Worm (Caenorhabditis elegans): ENCODE measurements around the gene C56G2.5.

Gene C56G2.5

ce11 chrIII:6344737-6345136 is 20.7 kb upstream of the C56G2.5 start:
- TF ChIP-seq flt-1 (GFP tag; IDR thresholded peaks at IDR 0.05) (peak; percentile 75; the same call in 1 of the 2 replicates), tab-1 (GFP tag; IDR thresholded peaks at IDR 0.05) (no peak), cog-1 (tag; optimal IDR thresholded peaks at IDR 0.05) (peak; percentile 73), ztf-29 (GFP tag; IDR thresholded peaks at IDR 0.05) (no peak), klf-2 (GFP tag; conservative IDR thresholded peaks at IDR 0.05) (no peak), ref-1 (GFP tag; conservative IDR thresholded peaks at IDR 0.05) (no peak), T22C8.4 (GFP tag; IDR thresholded peaks at IDR 0.05) (no peak; the same call in 1 of the 2 replicates), ztf-23 (GFP tag; IDR thresholded peaks at IDR 0.05) (0 out of 2 replicates have a peak, but pooled peaks have one; percentile 40), med-1 (GFP tag; optimal IDR thresholded peaks at IDR 0.05; ENCODE audit: insufficient read depth) (peak; percentile 29)

ce11 chrIII:6343229-6343628 is 19.2 kb upstream of the C56G2.5 start, which contains the start of gene C56G2.9:
C56G2.9 (minus strand) TSS chrIII:6343329.
- TF ChIP-seq cog-1 (tag; optimal IDR thresholded peaks at IDR 0.05) (no peak), med-1 (GFP tag; optimal IDR thresholded peaks at IDR 0.05; ENCODE audit: insufficient read depth) (no peak), ztf-29 (GFP tag; IDR thresholded peaks at IDR 0.05) (no peak), tab-1 (GFP tag; IDR thresholded peaks at IDR 0.05) (no peak), flt-1 (GFP tag; IDR thresholded peaks at IDR 0.05) (no peak), ref-1 (GFP tag; conservative IDR thresholded peaks at IDR 0.05) (no peak), T22C8.4 (GFP tag; IDR thresholded peaks at IDR 0.05) (no peak), ztf-23 (GFP tag; IDR thresholded peaks at IDR 0.05) (no peak), klf-2 (GFP tag; conservative IDR thresholded peaks at IDR 0.05) (no peak)

ce11 chrIII:6341878-6342453 is 17.9 kb upstream of the C56G2.5 start, which contains the start of gene rpn-13:
rpn-13 (minus strand) TSS chrIII:6341928.
- TF ChIP-seq med-1 (GFP tag; optimal IDR thresholded peaks at IDR 0.05; ENCODE audit: insufficient read depth) (no peak), T22C8.4 (GFP tag; IDR thresholded peaks at IDR 0.05) (no peak), cog-1 (tag; optimal IDR thresholded peaks at IDR 0.05) (no peak), flt-1 (GFP tag; IDR thresholded peaks at IDR 0.05) (no peak), klf-2 (GFP tag; conservative IDR thresholded peaks at IDR 0.05) (no peak), ztf-29 (GFP tag; IDR thresholded peaks at IDR 0.05) (no peak), ref-1 (GFP tag; conservative IDR thresholded peaks at IDR 0.05) (no peak), tab-1 (GFP tag; IDR thresholded peaks at IDR 0.05) (no peak), ztf-23 (GFP tag; IDR thresholded peaks at IDR 0.05) (no peak)

- TF ChIP-seq ztf-23 (GFP tag; IDR thresholded peaks at IDR 0.05): no peak
- no peak for TF ChIP-seq klf-2 (GFP tag; conservative IDR thresholded peaks at IDR 0.05)
- no peak for TF ChIP-seq flt-1 (GFP tag; IDR thresholded peaks at IDR 0.05)
- TF ChIP-seq T22C8.4 (GFP tag; IDR thresholded peaks at IDR 0.05): no peak
- no peak for TF ChIP-seq tab-1 (GFP tag; IDR thresholded peaks at IDR 0.05)
- no peak for TF ChIP-seq cog-1 (tag; optimal IDR thresholded peaks at IDR 0.05)
- no peak for TF ChIP-seq ztf-29 (GFP tag; IDR thresholded peaks at IDR 0.05)
- no peak for TF ChIP-seq ref-1 (GFP tag; conservative IDR thresholded peaks at IDR 0.05)
- no peak for TF ChIP-seq med-1 (GFP tag; optimal IDR thresholded peaks at IDR 0.05; ENCODE audit: insufficient read depth)
These were observed 15.9 kb upstream of the C56G2.5 start, which contains the start of gene let-767 for ce11 chrIII:6339919-6340434. let-767 (minus strand) TSS chrIII:6339969.

- TF ChIP-seq tab-1 (GFP tag; IDR thresholded peaks at IDR 0.05) (no peak), cog-1 (tag; optimal IDR thresholded peaks at IDR 0.05) (no peak), ref-1 (GFP tag; conservative IDR thresholded peaks at IDR 0.05) (no peak), klf-2 (GFP tag; conservative IDR thresholded peaks at IDR 0.05) (no peak), ztf-29 (GFP tag; IDR thresholded peaks at IDR 0.05) (no peak), ztf-23 (GFP tag; IDR thresholded peaks at IDR 0.05) (no peak), flt-1 (GFP tag; IDR thresholded peaks at IDR 0.05) (no peak), med-1 (GFP tag; optimal IDR thresholded peaks at IDR 0.05; ENCODE audit: insufficient read depth) (no peak), T22C8.4 (GFP tag; IDR thresholded peaks at IDR 0.05) (no peak)
These were observed 10.3 kb upstream of the C56G2.5 start for ce11 chrIII:6334364-6334763.

- no peak for TF ChIP-seq T22C8.4 (GFP tag; IDR thresholded peaks at IDR 0.05)
- no peak for TF ChIP-seq flt-1 (GFP tag; IDR thresholded peaks at IDR 0.05)
- no peak for TF ChIP-seq tab-1 (GFP tag; IDR thresholded peaks at IDR 0.05)
- no peak for TF ChIP-seq med-1 (GFP tag; optimal IDR thresholded peaks at IDR 0.05; ENCODE audit: insufficient read depth)
- TF ChIP-seq ztf-29 (GFP tag; IDR thresholded peaks at IDR 0.05): no peak
- no peak for TF ChIP-seq cog-1 (tag; optimal IDR thresholded peaks at IDR 0.05)
- no peak for TF ChIP-seq ref-1 (GFP tag; conservative IDR thresholded peaks at IDR 0.05)
- TF ChIP-seq klf-2 (GFP tag; conservative IDR thresholded peaks at IDR 0.05): no peak
- TF ChIP-seq ztf-23 (GFP tag; IDR thresholded peaks at IDR 0.05): no peak
These were observed 7.3 kb upstream of the C56G2.5 start, which contains the start of gene C56G2.4 for ce11 chrIII:6331211-6331782. C56G2.4 (plus strand) TSS chrIII:6331732.

ce11 chrIII:6317345-6317744 is 6.7 kb downstream of the C56G2.5 start:
- TF ChIP-seq ztf-29 (GFP tag; IDR thresholded peaks at IDR 0.05) (no peak), flt-1 (GFP tag; IDR thresholded peaks at IDR 0.05) (no peak), ztf-23 (GFP tag; IDR thresholded peaks at IDR 0.05) (no peak), med-1 (GFP tag; optimal IDR thresholded peaks at IDR 0.05; ENCODE audit: insufficient read depth) (no peak), klf-2 (GFP tag; conservative IDR thresholded peaks at IDR 0.05) (no peak), tab-1 (GFP tag; IDR thresholded peaks at IDR 0.05) (no peak), cog-1 (tag; optimal IDR thresholded peaks at IDR 0.05) (no peak), T22C8.4 (GFP tag; IDR thresholded peaks at IDR 0.05) (no peak), ref-1 (GFP tag; conservative IDR thresholded peaks at IDR 0.05) (no peak)

ce11 chrIII:6316795-6317194 is 7.2 kb downstream of the C56G2.5 start:
- TF ChIP-seq cog-1 (tag; optimal IDR thresholded peaks at IDR 0.05) (no peak), ztf-23 (GFP tag; IDR thresholded peaks at IDR 0.05) (no peak), T22C8.4 (GFP tag; IDR thresholded peaks at IDR 0.05) (no peak)

ce11 chrIII:6315515-6315914 is 8.5 kb downstream of the C56G2.5 start:
- no peak for TF ChIP-seq med-1 (GFP tag; optimal IDR thresholded peaks at IDR 0.05; ENCODE audit: insufficient read depth)
- no peak for TF ChIP-seq ztf-29 (GFP tag; IDR thresholded peaks at IDR 0.05)
- TF ChIP-seq ztf-23 (GFP tag; IDR thresholded peaks at IDR 0.05): no peak
- no peak for TF ChIP-seq flt-1 (GFP tag; IDR thresholded peaks at IDR 0.05)
- no peak for TF ChIP-seq cog-1 (tag; optimal IDR thresholded peaks at IDR 0.05)
- no peak for TF ChIP-seq ref-1 (GFP tag; conservative IDR thresholded peaks at IDR 0.05)
- no peak for TF ChIP-seq T22C8.4 (GFP tag; IDR thresholded peaks at IDR 0.05)
- TF ChIP-seq klf-2 (GFP tag; conservative IDR thresholded peaks at IDR 0.05): no peak
- TF ChIP-seq tab-1 (GFP tag; IDR thresholded peaks at IDR 0.05): no peak

All from whole organism, midembryonic.